Worm (Caenorhabditis elegans) whole organism, early embryonic: ENCODE data around the gene srbc-66.

Experiments
- F13C5.2 ChIP-seq: sonication (generic microtip); optimal IDR thresholded peaks from 2 replicates; lab custom pipeline; 2017; ENCODE audit warnings: mild to moderate bottlenecking, missing genetic modification characterization, inconsistent platforms, missing compliant biosample characterization
- ama-1 ChIP-seq: fragments of 150-350 bp; optimal IDR thresholded peaks from 2 replicates; lab custom pipeline; 2014
- ceh-36 ChIP-seq: sonication (generic microtip); optimal IDR thresholded peaks from 2 replicates; lab custom pipeline; 2016; ENCODE audit warnings: missing genetic modification characterization, inconsistent platforms, missing compliant biosample characterization
- flt-1 ChIP-seq: fragments of 200-800 bp; sonication (Bioruptor generic); IDR thresholded peaks from 2 replicates; pipeline ENCODE4 v1.3.6; 2022; ENCODE audit warnings: missing genetic modification characterization, missing compliant biosample characterization
- hmbx-1 ChIP-seq: sonication (generic microtip); optimal IDR thresholded peaks from 2 replicates; lab custom pipeline; 2016; ENCODE audit warnings: mild to moderate bottlenecking, missing genetic modification characterization, missing compliant biosample characterization
- scrt-1 ChIP-seq: fragments of 200-800 bp; sonication (Bioruptor generic); IDR thresholded peaks from 2 replicates; pipeline ENCODE4 v1.3.6; 2022; ENCODE audit warnings: missing genetic modification characterization, missing compliant biosample characterization
- sea-1 ChIP-seq: fragments of 200-800 bp; sonication (Bioruptor generic); conservative IDR thresholded peaks from 2 replicates; pipeline ENCODE4 v1.3.6; 2022; ENCODE audit warnings: missing genetic modification characterization, missing compliant biosample characterization
- tra-4 ChIP-seq: sonication (generic microtip); optimal IDR thresholded peaks from 2 replicates; lab custom pipeline; 2017; ENCODE audit warnings: missing genetic modification characterization, missing compliant biosample characterization

DNA sequence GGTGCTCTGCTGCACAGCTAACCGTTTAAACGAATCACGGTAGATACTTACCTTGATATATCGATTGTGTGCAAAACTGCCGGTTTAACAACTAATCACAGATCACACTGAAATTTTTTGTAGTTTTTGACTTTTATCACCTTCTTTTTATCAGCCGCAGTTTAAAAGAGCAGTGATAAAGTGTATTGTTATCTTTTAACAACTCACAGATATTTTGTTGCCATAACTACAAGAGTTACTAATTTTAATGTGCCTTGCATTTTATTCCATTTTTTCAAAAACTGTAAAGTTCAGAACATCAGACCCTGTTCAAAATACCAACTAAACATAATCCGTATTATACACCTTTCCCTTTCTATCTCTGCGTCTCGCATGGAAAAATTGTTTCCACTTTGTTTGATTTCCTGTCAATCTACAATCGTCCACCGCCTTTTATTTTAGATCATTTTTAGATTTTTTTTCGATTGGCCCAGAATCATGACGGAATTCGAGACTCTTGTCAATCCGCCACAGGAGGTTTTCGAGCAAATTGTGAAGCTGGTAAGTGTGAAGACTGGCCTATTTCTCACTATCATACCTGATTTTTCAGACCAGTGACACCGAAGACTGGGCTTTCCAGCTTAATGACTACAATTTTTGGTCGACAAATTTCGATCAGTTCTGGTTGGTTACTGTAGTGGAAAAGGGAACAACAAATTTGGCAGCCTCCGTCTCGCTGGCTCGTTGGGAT, 22.4 kb downstream of the srbc-66 start, which contains the start of gene T24A6.20:
- TF ChIP-seq ceh-36 (no peak), ama-1 (lab: Kevin White, UChicago) (no peak), scrt-1 (no peak), flt-1 (no peak), hmbx-1 (no peak), tra-4 (tag; lab: Kevin White, UChicago) (no peak), F13C5.2 (tag; lab: Kevin White, UChicago) (no peak), sea-1 (no peak)
